Worm (Caenorhabditis elegans): ENCODE measurements around the gene unc-93.

unc-93 gene

ce11 chrIII:3612387-3612786, 31.8 kb upstream of the unc-93 start:
- TF ChIP-seq ceh-83 (GFP tag; optimal IDR thresholded peaks at IDR 0.05) (no peak), sptf-1 (tag; optimal IDR thresholded peaks at IDR 0.05) (peak; percentile 48)

DNA sequence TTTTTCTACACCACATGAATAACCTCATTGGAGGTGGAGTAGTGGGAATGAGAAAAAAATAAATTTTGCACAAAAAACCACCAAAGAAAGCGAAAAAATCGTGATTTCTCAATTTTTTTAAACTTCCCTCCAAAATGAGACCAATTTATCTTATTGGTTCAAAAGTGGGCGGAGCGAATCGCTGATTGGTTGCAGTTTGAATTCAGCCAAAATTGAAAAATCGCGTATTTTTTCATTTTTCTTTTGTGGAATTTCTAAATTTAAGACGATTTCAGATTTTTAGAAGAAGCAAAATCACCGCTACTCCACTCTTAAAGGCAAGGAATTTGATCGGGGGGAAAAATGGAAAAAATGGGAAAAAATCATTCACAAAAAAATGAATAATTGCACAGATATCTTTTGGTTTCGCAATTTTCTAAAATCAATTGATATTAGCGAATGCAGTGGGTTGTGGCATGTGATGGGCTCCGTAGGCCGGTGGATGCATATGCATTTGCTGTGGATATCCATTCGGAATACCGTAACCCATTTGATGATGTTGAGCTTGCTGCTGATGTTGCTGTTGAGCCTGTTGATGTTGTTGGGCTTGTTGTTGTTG, 31.2 kb upstream of the unc-93 start:
- TF ChIP-seq lsy-2 (tag; optimal IDR thresholded peaks at IDR 0.05) (no peak), unc-39 (tag; optimal IDR thresholded peaks at IDR 0.05) (no peak), ces-1 (GFP tag; optimal IDR thresholded peaks at IDR 0.05) (no peak), mls-2 (tag; optimal IDR thresholded peaks at IDR 0.05) (no peak), tbx-8 (GFP tag; optimal IDR thresholded peaks at IDR 0.05) (no peak), ztf-11 (tag; optimal IDR thresholded peaks at IDR 0.05) (no peak), blmp-1 (tag; optimal IDR thresholded peaks at IDR 0.05) (no peak), ceh-39 (tag; optimal IDR thresholded peaks at IDR 0.05) (no peak), nhr-2 (tag; optimal IDR thresholded peaks at IDR 0.05) (no peak), sptf-1 (tag; optimal IDR thresholded peaks at IDR 0.05) (no peak), zip-8 (tag; optimal IDR thresholded peaks at IDR 0.05) (no peak), nhr-237 (tag; optimal IDR thresholded peaks at IDR 0.05) (no peak), mep-1 (tag; optimal IDR thresholded peaks at IDR 0.05) (no peak), drap-1 (GFP tag; optimal IDR thresholded peaks at IDR 0.05) (no peak), unc-120 (tag; optimal IDR thresholded peaks at IDR 0.05; ENCODE audit: poor library complexity, severe bottlenecking) (no peak), nhr-76 (tag; optimal IDR thresholded peaks at IDR 0.05) (no peak)

- TF ChIP-seq nhr-2 (tag; optimal IDR thresholded peaks at IDR 0.05) (no peak), mls-2 (tag; optimal IDR thresholded peaks at IDR 0.05) (no peak), lin-32 (GFP tag; optimal IDR thresholded peaks at IDR 0.05) (no peak), elt-3 (tag; optimal IDR thresholded peaks at IDR 0.05) (no peak), nhr-12 (tag; optimal IDR thresholded peaks at IDR 0.05) (no peak), ztf-11 (tag; optimal IDR thresholded peaks at IDR 0.05) (no peak), ceh-83 (GFP tag; optimal IDR thresholded peaks at IDR 0.05) (no peak), unc-62 (GFP tag; optimal IDR thresholded peaks at IDR 0.05) (no peak), nhr-237 (tag; optimal IDR thresholded peaks at IDR 0.05) (no peak), elt-1 (tag; optimal IDR thresholded peaks at IDR 0.05; ENCODE audit: borderline replicate concordance, insufficient read depth) (no peak), nhr-28 (tag; optimal IDR thresholded peaks at IDR 0.05) (no peak), snpc-4 (tag; optimal IDR thresholded peaks at IDR 0.05) (no peak), lsy-2 (tag; optimal IDR thresholded peaks at IDR 0.05) (no peak), ceh-43 (GFP tag; optimal IDR thresholded peaks at IDR 0.05) (no peak)
Observed at ce11 chrIII:3619621-3620261, 24.4 kb upstream of the unc-93 start.

ce11 chrIII:3620652-3621051, 23.5 kb upstream of the unc-93 start:
- no peak for TF ChIP-seq ceh-39 (tag; optimal IDR thresholded peaks at IDR 0.05)
- TF ChIP-seq elt-1 (tag; optimal IDR thresholded peaks at IDR 0.05; ENCODE audit: borderline replicate concordance, insufficient read depth): no peak
- peak; percentile 32 for TF ChIP-seq ces-1 (GFP tag; optimal IDR thresholded peaks at IDR 0.05)
- peak; percentile 63 for TF ChIP-seq ceh-83 (GFP tag; optimal IDR thresholded peaks at IDR 0.05)
- TF ChIP-seq sptf-1 (tag; optimal IDR thresholded peaks at IDR 0.05): peak; percentile 40
- peak; percentile 41 for TF ChIP-seq sem-2 (GFP tag; optimal IDR thresholded peaks at IDR 0.05)
- TF ChIP-seq mab-5 (tag; optimal IDR thresholded peaks at IDR 0.05): no peak
- TF ChIP-seq nhr-2 (tag; optimal IDR thresholded peaks at IDR 0.05): peak; percentile 23
- TF ChIP-seq mls-2 (tag; optimal IDR thresholded peaks at IDR 0.05): peak; percentile 45
- TF ChIP-seq ham-2 (GFP tag; optimal IDR thresholded peaks at IDR 0.05): peak; percentile 40
- peak; percentile 50 for TF ChIP-seq drap-1 (GFP tag; optimal IDR thresholded peaks at IDR 0.05)
- TF ChIP-seq cnd-1 (tag; optimal IDR thresholded peaks at IDR 0.05): peak; percentile 73
- TF ChIP-seq unc-39 (tag; optimal IDR thresholded peaks at IDR 0.05): peak; percentile 29
- no peak for TF ChIP-seq unc-62 (GFP tag; optimal IDR thresholded peaks at IDR 0.05)

DNA sequence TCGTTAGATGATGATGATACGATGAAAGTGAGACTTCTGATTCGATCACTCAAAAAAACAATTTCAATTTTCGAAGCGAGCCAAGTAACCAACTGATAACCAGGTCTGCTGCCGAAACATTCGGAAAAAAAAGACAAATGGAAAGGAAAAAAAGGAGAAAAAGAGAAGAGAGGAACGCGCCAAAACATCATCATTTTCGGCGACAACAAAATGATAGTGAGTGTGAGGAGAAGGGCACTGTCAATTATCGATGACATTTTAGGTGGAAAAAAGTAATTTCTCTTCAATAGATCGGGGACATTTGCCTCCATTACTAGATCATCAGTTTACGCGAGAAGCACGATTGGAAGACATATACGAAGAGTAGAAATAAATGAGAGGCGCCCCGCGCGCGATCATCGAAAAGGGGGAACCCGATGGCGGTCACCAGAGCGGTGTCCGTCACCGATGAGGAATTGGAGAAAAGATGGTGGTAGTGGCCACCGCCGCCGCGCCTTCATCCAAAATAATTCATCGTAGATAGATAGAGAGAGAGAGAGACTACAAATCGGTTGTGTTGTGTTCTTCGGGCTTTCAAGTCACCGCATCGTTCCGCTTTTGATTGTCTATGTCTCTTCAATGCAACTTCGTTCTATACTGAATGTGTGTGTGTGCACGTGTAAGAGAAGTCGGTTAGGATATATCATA, 22.8 kb upstream of the unc-93 start:
- TF ChIP-seq ham-2 (GFP tag; optimal IDR thresholded peaks at IDR 0.05): no peak
- no peak for TF ChIP-seq cnd-1 (tag; optimal IDR thresholded peaks at IDR 0.05)
- TF ChIP-seq M03D4.4 (tag; optimal IDR thresholded peaks at IDR 0.05): no peak

Measured in whole organism, mixed stage, embryonic.